Worm (Caenorhabditis elegans): ENCODE measurements around the gene srw-35.

srw-35 gene

DNA sequence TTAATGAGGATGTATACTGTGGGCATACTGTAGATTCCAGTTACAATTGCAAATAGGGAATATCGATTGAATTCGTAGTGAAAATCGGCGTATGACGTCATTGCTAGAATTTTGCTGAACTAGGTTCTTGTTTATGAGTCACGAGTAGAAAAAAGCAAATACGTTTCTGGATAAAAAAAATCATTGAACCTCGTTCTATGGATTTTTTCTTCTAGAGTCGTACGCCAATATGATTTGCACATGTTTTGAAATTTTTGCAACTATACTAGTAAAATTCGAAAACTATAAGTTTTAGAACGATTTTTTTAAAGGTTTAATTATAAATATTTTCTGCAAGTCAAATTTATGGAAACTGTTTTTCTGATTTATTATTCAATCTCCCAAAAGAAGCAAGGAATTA, 4.5 kb upstream of the srw-35 start, which contains the start of gene sru-44:
sru-44 (minus strand) TSS at position 101 of the 400 bp plus-strand sequence.
- TF ChIP-seq C34F6.9 (tag; optimal IDR thresholded peaks at IDR 0.05) (no peak), sma-3 (GFP tag; optimal IDR thresholded peaks at IDR 0.05) (no peak), ceh-82 (tag; optimal IDR thresholded peaks at IDR 0.05) (no peak), ama-1 (optimal IDR thresholded peaks at IDR 0.05) (no peak), crh-2 (tag; optimal IDR thresholded peaks at IDR 0.05) (no peak), nhr-10 (tag; optimal IDR thresholded peaks at IDR 0.05) (no peak), R02D3.7 (tag; optimal IDR thresholded peaks at IDR 0.05) (no peak)

DNA sequence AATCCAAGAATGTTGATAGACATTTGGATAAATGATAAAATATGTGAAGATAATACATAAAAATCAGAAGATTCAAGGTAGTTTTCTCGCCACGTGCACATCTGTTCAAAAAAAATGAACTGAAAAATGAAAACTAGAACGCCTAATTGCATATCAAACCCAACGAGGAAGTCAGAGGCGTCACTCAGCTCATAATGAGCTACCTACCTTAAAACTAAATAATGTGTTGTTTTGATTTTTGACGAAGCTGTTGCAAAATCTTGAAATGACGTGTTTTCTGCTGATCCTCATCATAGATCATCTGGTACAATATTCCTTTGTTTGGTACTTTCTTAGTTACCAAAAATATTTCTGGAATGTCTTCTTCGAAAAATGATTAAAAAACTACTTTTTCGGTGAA, 1.4 kb upstream of the srw-35 start, which contains the start of gene srh-138:
srh-138 (minus strand) TSS at position 101 of the 400 bp plus-strand sequence.
- TF ChIP-seq unc-62 (GFP tag; optimal IDR thresholded peaks at IDR 0.05) (no peak), ztf-1 (GFP tag; conservative IDR thresholded peaks at IDR 0.05) (no peak), aly-2 (tag; optimal IDR thresholded peaks at IDR 0.05) (no peak), nhr-237 (tag; optimal IDR thresholded peaks at IDR 0.05) (no peak), egl-27 (tag; optimal IDR thresholded peaks at IDR 0.05) (no peak), elt-1 (tag; optimal IDR thresholded peaks at IDR 0.05) (no peak), ztf-4 (tag; optimal IDR thresholded peaks at IDR 0.05) (no peak), nhr-23 (tag; optimal IDR thresholded peaks at IDR 0.05) (no peak), nhr-6 (tag; optimal IDR thresholded peaks at IDR 0.05) (no peak), nhr-129 (tag; optimal IDR thresholded peaks at IDR 0.05) (no peak), nhr-11 (tag; optimal IDR thresholded peaks at IDR 0.05) (no peak)

DNA sequence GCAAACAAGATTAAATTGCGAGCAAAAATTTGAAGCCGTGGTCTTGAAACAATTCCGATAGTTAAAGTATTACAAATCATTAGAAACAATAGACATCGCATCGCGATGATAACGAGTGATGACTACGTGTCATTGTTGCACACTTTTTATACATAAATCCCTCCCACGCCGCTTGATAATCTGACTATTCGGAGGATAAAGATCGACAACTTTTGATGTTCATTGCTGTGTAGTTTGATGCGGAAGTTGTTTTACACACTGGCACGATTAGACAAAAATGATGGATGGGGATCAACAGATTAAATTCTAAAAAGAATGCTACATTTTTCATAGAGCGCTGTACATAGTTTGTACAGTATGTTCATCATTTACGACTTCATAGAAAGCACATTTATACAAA, 7.0 kb downstream of the srw-35 start, which contains the start of gene T08G3.11:
T08G3.11 (minus strand) TSS at position 101 of the 400 bp plus-strand sequence.
- TF ChIP-seq nhr-6 (tag; optimal IDR thresholded peaks at IDR 0.05) (no peak), nhr-23 (tag; optimal IDR thresholded peaks at IDR 0.05) (no peak), ztf-4 (tag; optimal IDR thresholded peaks at IDR 0.05) (no peak), unc-55 (GFP tag; optimal IDR thresholded peaks at IDR 0.05) (no peak), nhr-237 (tag; optimal IDR thresholded peaks at IDR 0.05) (no peak), blmp-1 (tag; optimal IDR thresholded peaks at IDR 0.05; ENCODE audit: insufficient read depth) (no peak), nhr-21 (tag; optimal IDR thresholded peaks at IDR 0.05) (no peak), mbf-1 (tag; optimal IDR thresholded peaks at IDR 0.05) (no peak), zag-1 (tag; optimal IDR thresholded peaks at IDR 0.05) (no peak), mdl-1 (tag; optimal IDR thresholded peaks at IDR 0.05) (no peak), C34F6.9 (tag; optimal IDR thresholded peaks at IDR 0.05) (no peak), elt-3 (tag; optimal IDR thresholded peaks at IDR 0.05) (no peak), aly-2 (tag; optimal IDR thresholded peaks at IDR 0.05) (no peak)

DNA sequence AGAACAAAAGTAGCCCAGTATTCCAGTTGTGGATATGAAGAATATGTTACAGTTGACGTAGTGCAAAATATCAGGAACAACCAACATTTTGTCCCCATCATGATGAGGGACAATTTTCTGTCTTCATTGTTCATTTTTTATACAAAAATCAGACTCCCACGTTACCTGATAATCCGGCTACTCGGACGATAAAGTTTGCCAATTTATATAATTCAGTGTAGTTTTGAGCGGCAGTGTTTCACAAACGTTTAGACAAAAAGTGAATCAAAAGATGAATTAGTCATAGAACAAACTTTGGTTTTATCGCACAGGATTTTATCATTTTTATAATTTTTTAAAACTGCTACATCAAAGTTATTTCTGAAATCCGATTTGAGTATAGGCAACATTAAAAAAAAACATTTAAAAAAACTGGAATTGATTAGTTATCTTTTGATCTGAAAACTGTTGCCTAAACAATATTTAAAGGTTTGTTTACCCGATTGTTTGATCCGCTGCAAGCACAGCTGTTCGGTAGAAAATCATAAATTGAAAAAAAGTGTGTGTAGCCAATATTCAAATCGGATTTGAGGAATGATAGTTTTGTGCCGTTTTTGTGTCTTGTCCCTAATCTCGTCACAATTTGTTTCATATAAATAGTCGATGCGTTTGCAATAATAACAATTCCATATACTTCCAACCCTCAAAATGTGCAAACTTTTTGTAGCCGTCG, 8.8 kb downstream of the srw-35 start, which contains the start of the genes F57E7.4 and spig-6:
F57E7.4 (minus strand) TSS at position 101 of the 712 bp plus-strand sequence.
spig-6 (plus strand) TSS at position 662 of the 712 bp plus-strand sequence.
- TF ChIP-seq unc-39 (tag; optimal IDR thresholded peaks at IDR 0.05) (no peak), crh-2 (tag; optimal IDR thresholded peaks at IDR 0.05) (no peak), lsy-2 (tag; optimal IDR thresholded peaks at IDR 0.05) (no peak), ztf-11 (tag; optimal IDR thresholded peaks at IDR 0.05) (no peak), nhr-12 (tag; optimal IDR thresholded peaks at IDR 0.05) (no peak), nhr-129 (tag; optimal IDR thresholded peaks at IDR 0.05) (no peak), nhr-6 (tag; optimal IDR thresholded peaks at IDR 0.05) (no peak), ZK546.5 (tag; optimal IDR thresholded peaks at IDR 0.05) (no peak), C34F6.9 (tag; optimal IDR thresholded peaks at IDR 0.05) (no peak), lin-13 (GFP tag; optimal IDR thresholded peaks at IDR 0.05) (no peak), F13H6.1 (tag; optimal IDR thresholded peaks at IDR 0.05) (no peak), elt-3 (tag; optimal IDR thresholded peaks at IDR 0.05) (no peak), nhr-77 (tag; optimal IDR thresholded peaks at IDR 0.05) (no peak), dmd-4 (tag; optimal IDR thresholded peaks at IDR 0.05) (no peak), aly-2 (tag; optimal IDR thresholded peaks at IDR 0.05) (no peak), unc-62 (GFP tag; optimal IDR thresholded peaks at IDR 0.05) (no peak), ceh-16 (tag; optimal IDR thresholded peaks at IDR 0.05) (no peak), skn-1 (tag; optimal IDR thresholded peaks at IDR 0.05) (no peak), snpc-4 (tag; optimal IDR thresholded peaks at IDR 0.05) (no peak), ztf-4 (tag; optimal IDR thresholded peaks at IDR 0.05) (no peak)

Data from whole organism, L2 larva.